Worm (Caenorhabditis elegans): ENCODE data around the gene sre-13.
A peak's percentile ranks its signal among the peaks of the same experiment; 100 is the strongest.

DNA sequence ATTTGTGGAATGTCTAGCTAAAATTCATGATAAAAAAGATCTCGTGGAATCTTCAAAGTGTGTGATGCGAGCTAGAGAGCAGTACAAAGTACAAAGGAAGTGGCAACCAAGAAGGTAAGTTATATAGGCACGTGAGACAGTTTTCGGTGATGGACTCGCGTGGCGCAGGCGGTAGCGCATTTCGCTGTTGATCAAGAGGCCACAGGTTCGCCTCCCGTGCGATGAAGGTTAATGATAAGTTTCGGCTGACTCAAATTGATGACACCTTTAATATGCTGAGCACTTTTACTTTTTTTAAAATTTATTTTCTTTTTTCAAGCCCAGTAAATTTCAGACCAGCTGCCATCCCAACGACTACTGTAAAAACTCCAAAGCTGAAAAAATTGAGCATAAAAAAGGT, 19.7 kb downstream of the sre-13 start:
- TF ChIP-seq repo-1 (tag; optimal IDR thresholded peaks at IDR 0.05) (peak; percentile 57), ama-1 (optimal IDR thresholded peaks at IDR 0.05) (no peak), ama-1 (GFP tag; optimal IDR thresholded peaks at IDR 0.05) (peak in 1 of 2 experiments; percentile 34), K11D2.4 (GFP tag; IDR thresholded peaks at IDR 0.05) (0 out of 2 replicates have a peak, but pooled peaks have one; percentile 50), pha-4 (tag; optimal IDR thresholded peaks at IDR 0.05) (no peak), F10E7.11 (tag; optimal IDR thresholded peaks at IDR 0.05) (no peak), unc-130 (GFP tag; optimal IDR thresholded peaks at IDR 0.05) (peak; percentile 36), Y53G8AR.9 (GFP tag; conservative IDR thresholded peaks at IDR 0.05) (peak; percentile 57; the same call in 1 of the 2 replicates)

Measured in whole organism, young adult.